Fruit fly (Drosophila melanogaster) Kc167 (cell line): ENCODE measurements around the gene Vps16A.

Source experiments
- Myc ChIP-seq: fragments of >200 bp; optimal IDR thresholded peaks from 2 replicates; lab custom pipeline; 2017; ENCODE audit warnings: missing external identifiers
- Sin3A ChIP-seq: fragments of >200 bp; optimal IDR thresholded peaks from 2 replicates; lab custom pipeline; 2018; ENCODE audit warnings: missing external identifiers
- h ChIP-seq: fragments of >200 bp; optimal IDR thresholded peaks from 3 replicates; lab custom pipeline; 2018; ENCODE audit warnings: missing external identifiers
- insv ChIP-seq: fragments of >200 bp; optimal IDR thresholded peaks from 3 replicates; lab custom pipeline; 2018; ENCODE audit warnings: missing external identifiers
- psq ChIP-seq: fragments of >200 bp; optimal IDR thresholded peaks from 2 replicates; lab custom pipeline; 2017; ENCODE audit warnings: missing external identifiers
- ttk ChIP-seq: sonication (Bioruptor generic); optimal IDR thresholded peaks from 2 replicates; lab custom pipeline; 2017; ENCODE audit warnings: missing external identifiers

Vps16A gene

dm6 chr3R:9246879-9247621 is 19.8 kb upstream of the Vps16A start:
- TF ChIP-seq Myc (lab: Kevin White, UChicago) (no peak), h (lab: Kevin White, UChicago) (no peak), insv (no peak), ttk (lab: Kevin White, UChicago) (no peak), Sin3A (lab: Kevin White, UChicago) (no peak), psq (lab: Kevin White, UChicago) (no peak)

dm6 chr3R:9249025-9249735 is 17.6 kb upstream of the Vps16A start:
- TF ChIP-seq Myc (lab: Kevin White, UChicago): no peak
- no peak for TF ChIP-seq h (lab: Kevin White, UChicago)
- no peak for TF ChIP-seq psq (lab: Kevin White, UChicago)
- TF ChIP-seq Sin3A (lab: Kevin White, UChicago): no peak
- no peak for TF ChIP-seq insv
- no peak for TF ChIP-seq ttk (lab: Kevin White, UChicago)

dm6 chr3R:9249736-9250044 is 17.1 kb upstream of the Vps16A start:
- TF ChIP-seq Sin3A (lab: Kevin White, UChicago): no peak
- no peak for TF ChIP-seq Myc (lab: Kevin White, UChicago)
- no peak for TF ChIP-seq insv

- no peak for TF ChIP-seq insv
- no peak for TF ChIP-seq Sin3A (lab: Kevin White, UChicago)
- no peak for TF ChIP-seq psq (lab: Kevin White, UChicago)
- TF ChIP-seq h (lab: Kevin White, UChicago): no peak
- no peak for TF ChIP-seq ttk (lab: Kevin White, UChicago)
- no peak for TF ChIP-seq Myc (lab: Kevin White, UChicago)
Measured at dm6 chr3R:9250868-9251267, 16.0 kb upstream of the Vps16A start.

- no peak for TF ChIP-seq Myc (lab: Kevin White, UChicago)
- TF ChIP-seq h (lab: Kevin White, UChicago): no peak
- no peak for TF ChIP-seq Sin3A (lab: Kevin White, UChicago)
- no peak for TF ChIP-seq psq (lab: Kevin White, UChicago)
- no peak for TF ChIP-seq insv
- no peak for TF ChIP-seq ttk (lab: Kevin White, UChicago)
Measured at dm6 chr3R:9251543-9251942, 15.3 kb upstream of the Vps16A start, which contains the start of gene St2. Gene St2 (plus strand): TSS chr3R:9251843.

- no peak for TF ChIP-seq Myc (lab: Kevin White, UChicago)
- no peak for TF ChIP-seq insv
- TF ChIP-seq ttk (lab: Kevin White, UChicago): no peak
- TF ChIP-seq psq (lab: Kevin White, UChicago): no peak
- TF ChIP-seq Sin3A (lab: Kevin White, UChicago): no peak
- no peak for TF ChIP-seq h (lab: Kevin White, UChicago)
Measured at dm6 chr3R:9254798-9255197, 12.0 kb upstream of the Vps16A start, which contains the start of gene CG16734. Gene CG16734 (plus strand): TSS chr3R:9255052.

dm6 chr3R:9257616-9258015 is 9.2 kb upstream of the Vps16A start, which contains the start of gene CG16736:
Gene CG16736 (minus strand): TSS chr3R:9257716.
- TF ChIP-seq h (lab: Kevin White, UChicago) (no peak), ttk (lab: Kevin White, UChicago) (no peak), psq (lab: Kevin White, UChicago) (no peak), Sin3A (lab: Kevin White, UChicago) (no peak), Myc (lab: Kevin White, UChicago) (no peak), insv (no peak)

dm6 chr3R:9258252-9259225 is 8.3 kb upstream of the Vps16A start, which contains the start of the genes Ibf2 and Ibf1:
Gene Ibf2 (minus strand): TSS chr3R:9258501.
Gene Ibf1 (plus strand): TSS chr3R:9258964.
- TF ChIP-seq insv (no peak), h (lab: Kevin White, UChicago) (no peak), Myc (lab: Kevin White, UChicago) (no peak), psq (lab: Kevin White, UChicago) (no peak), ttk (lab: Kevin White, UChicago) (no peak), Sin3A (lab: Kevin White, UChicago) (no peak)

dm6 chr3R:9260421-9260973 is 6.3 kb upstream of the Vps16A start, which contains the start of gene ATP6AP2:
Gene ATP6AP2 (plus strand): TSS chr3R:9260638.
- TF ChIP-seq insv: no peak

dm6 chr3R:9264042-9264441 is 2.8 kb upstream of the Vps16A start, which contains the start of gene sage:
Gene sage (minus strand): TSS chr3R:9264142.
- TF ChIP-seq Myc (lab: Kevin White, UChicago): no peak
- TF ChIP-seq Sin3A (lab: Kevin White, UChicago): no peak
- no peak for TF ChIP-seq insv
- TF ChIP-seq psq (lab: Kevin White, UChicago): no peak
- no peak for TF ChIP-seq ttk (lab: Kevin White, UChicago)
- TF ChIP-seq h (lab: Kevin White, UChicago): no peak

- TF ChIP-seq Sin3A (lab: Kevin White, UChicago) (no peak), h (lab: Kevin White, UChicago) (no peak), Myc (lab: Kevin White, UChicago) (no peak)
Measured at dm6 chr3R:9287710-9288109, 20.9 kb downstream of the Vps16A start.
